Worm (Caenorhabditis elegans) whole organism, L2 larva: ENCODE measurements around the gene tpra-1.

Source experiments
- C34F6.9 ChIP-seq: fragments of 150-350 bp; optimal IDR thresholded peaks from 2 replicates; lab custom pipeline; 2014; ENCODE audit warnings: missing biosample characterization, missing genetic modification characterization
- F13H6.1 ChIP-seq: sonication (generic microtip); optimal IDR thresholded peaks from 2 replicates; lab custom pipeline; 2016; ENCODE audit warnings: missing genetic modification characterization, missing compliant biosample characterization
- R02D3.7 ChIP-seq: fragments of 150-350 bp; optimal IDR thresholded peaks from 2 replicates; lab custom pipeline; 2014; ENCODE audit warnings: missing biosample characterization, missing genetic modification characterization
- Y55F3AM.14 ChIP-seq: fragments of 200-800 bp; sonication (Bioruptor generic); optimal IDR thresholded peaks from 2 replicates; lab custom pipeline; 2018; ENCODE audit warnings: mild to moderate bottlenecking, missing genetic modification characterization, missing compliant biosample characterization
- aly-2 ChIP-seq: fragments of 150-350 bp; optimal IDR thresholded peaks from 2 replicates; lab custom pipeline; 2014; ENCODE audit warnings: missing biosample characterization, missing genetic modification characterization
- ama-1 ChIP-seq: fragments of 150-350 bp; optimal IDR thresholded peaks from 2 replicates; lab custom pipeline; 2018; ENCODE audit warnings: inconsistent platforms
- blmp-1 ChIP-seq: sonication (generic microtip); optimal IDR thresholded peaks from 2 replicates; lab custom pipeline; 2017; ENCODE audit warnings: missing genetic modification characterization, mild to moderate bottlenecking, missing compliant biosample characterization, antibody characterized with exemption, moderate library complexity; ENCODE audit not compliant: insufficient read depth
- ceh-16 ChIP-seq: fragments of 150-350 bp; optimal IDR thresholded peaks from 2 replicates; lab custom pipeline; 2014; ENCODE audit warnings: missing biosample characterization, missing genetic modification characterization
- ceh-82 ChIP-seq: fragments of 150-350 bp; optimal IDR thresholded peaks from 2 replicates; lab custom pipeline; 2014; ENCODE audit warnings: missing biosample characterization, missing genetic modification characterization
- crh-2 ChIP-seq: sonication (generic microtip); optimal IDR thresholded peaks from 2 replicates; lab custom pipeline; 2017; ENCODE audit warnings: missing biosample characterization, missing genetic modification characterization
- egl-27 ChIP-seq: sonication (generic microtip); optimal IDR thresholded peaks from 3 replicates; lab custom pipeline; 2017; ENCODE audit warnings: missing biosample characterization, missing genetic modification reagents, missing genetic modification characterization
- elt-1 ChIP-seq: fragments of 150-350 bp; optimal IDR thresholded peaks from 2 replicates; lab custom pipeline; 2014; ENCODE audit warnings: missing biosample characterization, missing genetic modification characterization
- elt-3 ChIP-seq: sonication (generic microtip); optimal IDR thresholded peaks from 2 replicates; lab custom pipeline; 2017; ENCODE audit warnings: missing biosample characterization, missing genetic modification characterization
- fos-1 ChIP-seq: fragments of 150-350 bp; optimal IDR thresholded peaks from 2 replicates; lab custom pipeline; 2014; ENCODE audit warnings: missing biosample characterization, missing genetic modification characterization
- gmeb-1 ChIP-seq: fragments of 150-350 bp; optimal IDR thresholded peaks from 2 replicates; lab custom pipeline; 2014; ENCODE audit warnings: missing biosample characterization, missing genetic modification characterization
- lin-39 ChIP-seq: fragments of 150-350 bp; optimal IDR thresholded peaks from 2 replicates; lab custom pipeline; 2014; ENCODE audit warnings: missing biosample characterization, missing genetic modification reagents, missing genetic modification characterization
- lsy-2 ChIP-seq, 2 experiments: fragments of 150-350 bp in 1 of 2; sonication (generic microtip) in 1 of 2; optimal IDR thresholded peaks; 2 replicates each; lab custom pipeline; 2014 to 2017; ENCODE audit warnings: missing biosample characterization in 2 of 2, missing genetic modification characterization in 2 of 2
- mab-5 ChIP-seq: fragments of 150-350 bp; optimal IDR thresholded peaks from 2 replicates; lab custom pipeline; 2014; ENCODE audit warnings: missing biosample characterization, missing genetic modification characterization
- mbf-1 ChIP-seq: sonication (generic microtip); optimal IDR thresholded peaks from 2 replicates; lab custom pipeline; 2017; ENCODE audit warnings: missing biosample characterization, missing genetic modification characterization
- mdl-1 ChIP-seq, 2 experiments: fragments of 150-350 bp in 1 of 2; sonication (generic microtip) in 1 of 2; optimal IDR thresholded peaks; 2 replicates each; lab custom pipeline; 2017; ENCODE audit warnings: missing biosample characterization in 2 of 2, missing genetic modification characterization in 2 of 2
- nhr-10 ChIP-seq: sonication (generic microtip); optimal IDR thresholded peaks from 2 replicates; lab custom pipeline; 2017; ENCODE audit warnings: missing biosample characterization, missing genetic modification characterization
- nhr-11 ChIP-seq: fragments of 150-350 bp; optimal IDR thresholded peaks from 2 replicates; lab custom pipeline; 2014; ENCODE audit warnings: missing biosample characterization, missing genetic modification characterization
- nhr-12 ChIP-seq: fragments of 150-350 bp; optimal IDR thresholded peaks from 2 replicates; lab custom pipeline; 2014; ENCODE audit warnings: missing biosample characterization, missing genetic modification characterization
- nhr-129 ChIP-seq: fragments of 150-350 bp; optimal IDR thresholded peaks from 2 replicates; lab custom pipeline; 2014; ENCODE audit warnings: missing biosample characterization, missing genetic modification characterization
- nhr-23 ChIP-seq: fragments of 150-350 bp; optimal IDR thresholded peaks from 2 replicates; lab custom pipeline; 2014; ENCODE audit warnings: missing biosample characterization, missing genetic modification reagents, missing genetic modification characterization
- nhr-237 ChIP-seq: fragments of 150-350 bp; optimal IDR thresholded peaks from 2 replicates; lab custom pipeline; 2014; ENCODE audit warnings: missing biosample characterization, missing genetic modification characterization
- nhr-25 ChIP-seq: fragments of 150-350 bp; sonication (generic microtip); optimal IDR thresholded peaks from 3 replicates; lab custom pipeline; 2014; ENCODE audit warnings: missing biosample characterization, missing genetic modification characterization
- nhr-6 ChIP-seq: fragments of 150-350 bp; optimal IDR thresholded peaks from 2 replicates; lab custom pipeline; 2014; ENCODE audit warnings: missing biosample characterization, missing genetic modification characterization
- nhr-77 ChIP-seq: fragments of 150-350 bp; optimal IDR thresholded peaks from 2 replicates; lab custom pipeline; 2014; ENCODE audit warnings: missing biosample characterization, missing genetic modification characterization
- sem-4 ChIP-seq: fragments of 150-350 bp; optimal IDR thresholded peaks from 2 replicates; lab custom pipeline; 2014; ENCODE audit warnings: missing biosample characterization, missing genetic modification reagents, missing genetic modification characterization
- skn-1 ChIP-seq: sonication (generic microtip); optimal IDR thresholded peaks from 2 replicates; lab custom pipeline; 2017; ENCODE audit warnings: missing biosample characterization, missing genetic modification characterization
- sma-3 ChIP-seq: sonication (generic microtip); optimal IDR thresholded peaks from 2 replicates; lab custom pipeline; 2016; ENCODE audit warnings: missing genetic modification reagents, missing genetic modification characterization, missing compliant biosample characterization
- sma-9 ChIP-seq, 2 experiments: fragments of 150-350 bp in 1 of 2; sonication (generic microtip) in 1 of 2; optimal IDR thresholded peaks; 2 replicates each; lab custom pipeline; 2014 to 2016; ENCODE audit warnings: missing genetic modification characterization in 2 of 2, mild to moderate bottlenecking in 1 of 2, missing biosample characterization in 1 of 2, missing compliant biosample characterization in 1 of 2, missing genetic modification reagents in 1 of 2, moderate library complexity in 1 of 2
- snpc-4 ChIP-seq: fragments of 150-350 bp; optimal IDR thresholded peaks from 2 replicates; lab custom pipeline; 2014; ENCODE audit warnings: missing biosample characterization, missing genetic modification characterization
- unc-39 ChIP-seq: fragments of 150-350 bp; optimal IDR thresholded peaks from 2 replicates; lab custom pipeline; 2014; ENCODE audit warnings: missing biosample characterization, missing genetic modification characterization
- zag-1 ChIP-seq: fragments of 150-350 bp; optimal IDR thresholded peaks from 2 replicates; lab custom pipeline; 2014; ENCODE audit warnings: missing biosample characterization, missing genetic modification characterization
- ztf-1 ChIP-seq: fragments of 200-800 bp; sonication (Bioruptor generic); conservative IDR thresholded peaks from 2 replicates; pipeline ENCODE4 v1.3.6; 2022; ENCODE audit warnings: missing genetic modification characterization, missing compliant biosample characterization
- ztf-4 ChIP-seq: fragments of 150-350 bp; optimal IDR thresholded peaks from 2 replicates; lab custom pipeline; 2014; ENCODE audit warnings: missing biosample characterization, missing genetic modification characterization

Gene tpra-1

DNA sequence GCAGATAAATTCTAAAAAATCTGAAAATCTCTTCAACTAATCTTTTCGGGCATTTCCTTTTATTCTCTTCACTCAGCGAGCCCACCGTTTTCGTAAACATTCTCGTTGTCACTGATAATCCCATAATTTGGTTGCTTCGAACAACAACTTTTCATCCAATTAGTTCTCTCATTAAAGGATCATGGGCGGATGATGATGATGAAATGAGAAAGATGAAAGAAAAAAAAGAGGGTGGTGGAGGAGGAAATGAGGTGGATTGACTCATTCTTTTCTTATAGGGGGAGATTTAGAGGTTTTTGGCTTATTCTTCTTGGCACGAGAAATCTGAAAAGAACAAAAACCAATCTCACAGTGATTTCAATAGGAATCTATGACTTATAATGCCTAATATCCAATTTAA, 35.1 kb upstream of the tpra-1 start:
- TF ChIP-seq C34F6.9 (peak; percentile 35), ztf-1 (no peak), ceh-82 (no peak), unc-39 (no peak), Y55F3AM.14 (GFP tag; lab: Kevin White, UChicago) (no peak), nhr-77 (tag; lab: Kevin White, UChicago) (no peak), nhr-6 (tag; lab: Kevin White, UChicago) (no peak), nhr-10 (tag; lab: Kevin White, UChicago) (no peak), sma-9 (GFP tag; optimal IDR thresholded peaks at IDR 0.05; lab: Kevin White, UChicago) (peak; percentile 0), sma-9 (tag; optimal IDR thresholded peaks at IDR 0.05; lab: Kevin White, UChicago) (no peak), ceh-16 (no peak), ztf-4 (tag; lab: Kevin White, UChicago) (no peak), fos-1 (tag; lab: Kevin White, UChicago) (peak; percentile 14), nhr-23 (tag; lab: Kevin White, UChicago) (no peak), egl-27 (no peak), gmeb-1 (tag; lab: Kevin White, UChicago) (no peak), sem-4 (no peak), lin-39 (tag; lab: Kevin White, UChicago) (no peak), R02D3.7 (no peak), mbf-1 (tag; lab: Kevin White, UChicago) (no peak), elt-3 (tag; lab: Kevin White, UChicago) (no peak)

DNA sequence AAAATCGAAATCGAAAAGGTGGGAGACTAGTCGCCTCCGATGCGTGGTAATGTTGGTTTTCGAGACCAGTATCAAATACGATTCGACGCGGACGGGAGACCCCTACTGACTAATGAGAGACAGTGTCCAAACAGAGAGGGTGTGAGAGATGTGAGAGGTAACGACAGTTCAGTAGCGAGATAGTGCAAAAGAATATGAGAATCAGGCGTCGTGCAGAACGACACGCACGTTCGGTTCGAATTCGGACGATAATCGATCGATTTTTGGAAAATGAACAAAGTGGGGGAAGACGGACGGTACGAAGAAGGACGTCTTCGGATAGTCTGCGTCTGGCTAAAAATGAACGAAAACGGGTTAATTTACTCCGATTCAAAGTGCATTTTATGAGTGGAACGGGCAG, 34.3 kb upstream of the tpra-1 start, which contains the start of gene D1046.16:
Gene D1046.16 (plus strand): TSS at position 195 of the 400 bp plus-strand sequence.
- no peak for TF ChIP-seq skn-1
- no peak for TF ChIP-seq nhr-77 (tag; lab: Kevin White, UChicago)
- peak; percentile 70 for TF ChIP-seq nhr-129 (tag; lab: Kevin White, UChicago)
- peak; percentile 7 for TF ChIP-seq egl-27
- TF ChIP-seq mab-5 (tag; lab: Kevin White, UChicago), result no peak
- TF ChIP-seq F13H6.1 (tag; lab: Kevin White, UChicago), result peak; percentile 55
- no peak for TF ChIP-seq lin-39 (tag; lab: Kevin White, UChicago)
- peak; percentile 65 for TF ChIP-seq nhr-25
- peak; percentile 41 for TF ChIP-seq crh-2
- no peak for TF ChIP-seq mdl-1 (tag; optimal IDR thresholded peaks at IDR 0.05; lab: Kevin White, UChicago)
- TF ChIP-seq snpc-4 (tag; lab: Kevin White, UChicago), result no peak
- TF ChIP-seq elt-1 (tag; lab: Kevin White, UChicago), result no peak
- peak; percentile 43 for TF ChIP-seq blmp-1 (tag; lab: Kevin White, UChicago)
- peak; percentile 44 for TF ChIP-seq sma-3 (GFP tag; lab: Kevin White, UChicago)
- peak in 1 of 2 experiments; percentile 0 for TF ChIP-seq lsy-2 (tag; optimal IDR thresholded peaks at IDR 0.05; lab: Kevin White, UChicago)
- no peak for TF ChIP-seq nhr-12 (tag; lab: Kevin White, UChicago)
- TF ChIP-seq nhr-6 (tag; lab: Kevin White, UChicago), result no peak
- TF ChIP-seq R02D3.7, result no peak
- peak; percentile 56 for TF ChIP-seq fos-1 (tag; lab: Kevin White, UChicago)

DNA sequence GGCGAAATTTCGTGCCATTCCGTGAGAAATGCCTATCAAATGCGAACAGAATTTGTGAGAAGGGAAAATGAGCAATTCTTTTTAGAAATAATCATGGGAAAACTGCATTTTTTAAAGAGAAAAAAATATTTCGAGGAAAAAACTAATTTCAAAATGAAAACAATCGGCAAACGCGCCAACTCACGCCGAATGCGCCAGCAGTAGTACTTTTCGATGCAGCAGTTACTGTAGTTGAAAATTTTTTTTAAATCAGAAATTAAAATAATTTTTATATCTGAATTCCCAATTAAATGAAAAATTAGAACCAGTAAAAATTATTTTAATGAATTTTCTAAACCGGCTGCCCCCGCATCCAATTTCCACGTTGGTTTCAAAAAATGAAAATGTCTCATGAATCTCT, 32.9 kb upstream of the tpra-1 start:
- no peak for TF ChIP-seq nhr-11 (tag; lab: Kevin White, UChicago)
- no peak for TF ChIP-seq lin-39 (tag; lab: Kevin White, UChicago)
- no peak for TF ChIP-seq mdl-1 (tag; optimal IDR thresholded peaks at IDR 0.05; lab: Kevin White, UChicago)
- no peak for TF ChIP-seq aly-2 (tag; lab: Kevin White, UChicago)
- TF ChIP-seq mab-5 (tag; lab: Kevin White, UChicago), result no peak
- no peak for TF ChIP-seq egl-27
- no peak for TF ChIP-seq mbf-1 (tag; lab: Kevin White, UChicago)
- TF ChIP-seq R02D3.7, result no peak
- TF ChIP-seq snpc-4 (tag; lab: Kevin White, UChicago), result no peak
- no peak for TF ChIP-seq elt-1 (tag; lab: Kevin White, UChicago)
- no peak for TF ChIP-seq nhr-25
- TF ChIP-seq ama-1 (lab: Kevin White, UChicago), result no peak
- no peak for TF ChIP-seq sma-3 (GFP tag; lab: Kevin White, UChicago)
- TF ChIP-seq ztf-4 (tag; lab: Kevin White, UChicago), result no peak
- TF ChIP-seq zag-1 (tag; lab: Kevin White, UChicago), result no peak
- no peak for TF ChIP-seq nhr-237
